Worm (Caenorhabditis elegans) whole organism, L4 larva: ENCODE data around the gene eef-1B.2.
A peak's percentile ranks its signal among the peaks of the same experiment; 100 is the strongest.
"Not testable (repeated sequence)": the region's sequence is repeated elsewhere in the genome, so short reads cannot be mapped to it uniquely, and the experiment has no call there.

Source experiments
- F26F4.8 ChIP-seq: fragments of 200-800 bp; sonication (Bioruptor generic); conservative IDR thresholded peaks from 2 replicates; pipeline ENCODE4 v1.3.6; 2022; ENCODE audit warnings: missing genetic modification characterization, missing compliant biosample characterization
- F49E8.2 ChIP-seq: sonication (generic microtip); optimal IDR thresholded peaks from 2 replicates; lab custom pipeline; 2016; ENCODE audit warnings: missing compliant biosample characterization, mild to moderate bottlenecking, missing genetic modification characterization, borderline replicate concordance
- R02D3.7 ChIP-seq: fragments of 150-350 bp; sonication (generic microtip); optimal IDR thresholded peaks from 3 replicates; lab custom pipeline; 2014; ENCODE audit warnings: missing biosample characterization, missing genetic modification characterization
- aha-1 ChIP-seq: fragments of 150-350 bp; peaks from one replicate; lab custom pipeline; 2014; ENCODE audit warnings: missing biosample characterization, missing genetic modification characterization
- ama-1 ChIP-seq: fragments of 150-350 bp; optimal IDR thresholded peaks from 2 replicates; lab custom pipeline; 2014; ENCODE audit warnings: inconsistent platforms, mixed read lengths
- attf-4 ChIP-seq: sonication (generic microtip); optimal IDR thresholded peaks from 3 replicates; lab custom pipeline; 2017; ENCODE audit warnings: missing biosample characterization, missing genetic modification characterization
- cey-2 ChIP-seq: sonication (generic microtip); optimal IDR thresholded peaks from 3 replicates; lab custom pipeline; 2017; ENCODE audit warnings: missing genetic modification characterization, mild to moderate bottlenecking, missing compliant biosample characterization, antibody characterized with exemption, borderline replicate concordance; ENCODE audit not compliant: insufficient read depth
- daf-16 ChIP-seq, 3 experiments: sonication (generic microtip); optimal IDR thresholded peaks; 2 replicates each; lab custom pipeline; 2016 to 2017; ENCODE audit warnings: missing genetic modification characterization in 3 of 3, missing genetic modification reagents in 3 of 3, mild to moderate bottlenecking in 2 of 3, missing compliant biosample characterization in 2 of 3, missing biosample characterization in 1 of 3, moderate library complexity in 1 of 3
- daf-19 ChIP-seq: fragments of 200-800 bp; sonication (Bioruptor generic); conservative IDR thresholded peaks from 2 replicates; pipeline ENCODE4 v1.3.6; 2022; ENCODE audit warnings: missing genetic modification characterization, missing compliant biosample characterization
- dpl-1 ChIP-seq: fragments of 150-350 bp; optimal IDR thresholded peaks from 2 replicates; lab custom pipeline; 2014; ENCODE audit warnings: missing biosample characterization, missing genetic modification reagents, missing genetic modification characterization
- duxl-1 ChIP-seq: sonication (generic microtip); optimal IDR thresholded peaks from 2 replicates; lab custom pipeline; 2016; ENCODE audit warnings: mild to moderate bottlenecking, missing genetic modification characterization, moderate library complexity, missing compliant biosample characterization; ENCODE audit not compliant: poor library complexity
- dve-1 ChIP-seq: sonication (generic microtip); optimal IDR thresholded peaks from 2 replicates; lab custom pipeline; 2017; ENCODE audit warnings: antibody characterized with exemption, mild to moderate bottlenecking, missing genetic modification characterization, missing compliant biosample characterization; ENCODE audit not compliant: insufficient read depth
- hif-1 ChIP-seq, 2 experiments: sonication (generic microtip); optimal IDR thresholded peaks; 2 replicates each; lab custom pipeline; 2016 to 2017; ENCODE audit warnings: missing compliant biosample characterization in 2 of 2, missing genetic modification characterization in 2 of 2, missing genetic modification reagents in 2 of 2, missing genotype in 2 of 2, mild to moderate bottlenecking in 1 of 2
- hlh-11 ChIP-seq: fragments of 200-800 bp; sonication (Bioruptor generic); optimal IDR thresholded peaks from 2 replicates; lab custom pipeline; 2018; ENCODE audit warnings: mild to moderate bottlenecking, missing genetic modification characterization, missing compliant biosample characterization
- hlh-30 ChIP-seq: sonication (generic microtip); optimal IDR thresholded peaks from 2 replicates; lab custom pipeline; 2017; ENCODE audit warnings: antibody characterized with exemption, mild to moderate bottlenecking, missing genetic modification characterization, missing compliant biosample characterization; ENCODE audit not compliant: insufficient read depth
- hmg-1.1 ChIP-seq: fragments of 200-800 bp; sonication (Bioruptor generic); IDR thresholded peaks from 2 replicates; pipeline ENCODE4 v1.3.6; 2022; ENCODE audit warnings: missing genetic modification reagents, missing genetic modification characterization, missing compliant biosample characterization
- lin-13 ChIP-seq: fragments of 150-350 bp; optimal IDR thresholded peaks from 2 replicates; lab custom pipeline; 2014; ENCODE audit warnings: missing biosample characterization, missing genetic modification reagents, missing genetic modification characterization
- lin-29 ChIP-seq: fragments of 200-800 bp; sonication (Bioruptor generic); IDR thresholded peaks from 2 replicates; pipeline ENCODE4 v1.3.6; 2022; ENCODE audit warnings: missing genetic modification reagents, missing genetic modification characterization, missing compliant biosample characterization
- lin-38 ChIP-seq: fragments of 200-800 bp; sonication (Bioruptor generic); IDR thresholded peaks from 2 replicates; pipeline ENCODE4 v1.3.6; 2022; ENCODE audit warnings: missing genetic modification reagents, missing genetic modification characterization, missing compliant biosample characterization
- lsy-2 ChIP-seq, 2 experiments: fragments of 150-350 bp in 1 of 2; sonication (generic microtip) in 1 of 2; optimal IDR thresholded peaks; 2 replicates each; lab custom pipeline; 2014 to 2017; ENCODE audit warnings: missing biosample characterization in 2 of 2, missing genetic modification characterization in 2 of 2
- mdl-1 ChIP-seq, 2 experiments: fragments of 150-350 bp in 1 of 2; sonication (generic microtip) in 1 of 2; optimal IDR thresholded peaks; 2 replicates each; lab custom pipeline; 2014 to 2017; ENCODE audit warnings: missing biosample characterization in 2 of 2, missing genetic modification characterization in 2 of 2
- mep-1 ChIP-seq: fragments of 150-350 bp; sonication (generic microtip); optimal IDR thresholded peaks from 3 replicates; lab custom pipeline; 2014; ENCODE audit warnings: missing biosample characterization, missing genetic modification characterization
- mes-2 ChIP-seq: sonication (generic microtip); optimal IDR thresholded peaks from 2 replicates; lab custom pipeline; 2016; ENCODE audit warnings: missing genotype, mild to moderate bottlenecking, missing genetic modification characterization, missing compliant biosample characterization; ENCODE audit not compliant: poor library complexity, severe bottlenecking
- nhr-11 ChIP-seq: fragments of 150-350 bp; optimal IDR thresholded peaks from 2 replicates; lab custom pipeline; 2014; ENCODE audit warnings: missing biosample characterization, missing genetic modification characterization
- nhr-111 ChIP-seq: fragments of 200-800 bp; sonication (Bioruptor generic); optimal IDR thresholded peaks from 2 replicates; lab custom pipeline; 2018; ENCODE audit warnings: mild to moderate bottlenecking, missing genetic modification characterization, missing compliant biosample characterization
- nhr-28 ChIP-seq: fragments of 150-350 bp; optimal IDR thresholded peaks from 2 replicates; lab custom pipeline; 2014; ENCODE audit warnings: missing biosample characterization, missing genetic modification characterization
- nhr-6 ChIP-seq: fragments of 150-350 bp; optimal IDR thresholded peaks from 2 replicates; lab custom pipeline; 2014; ENCODE audit warnings: missing biosample characterization, missing genetic modification characterization
- nhr-77 ChIP-seq: fragments of 150-350 bp; optimal IDR thresholded peaks from 2 replicates; lab custom pipeline; 2014; ENCODE audit warnings: missing biosample characterization, missing genetic modification characterization
- pha-4 ChIP-seq, 2 experiments: fragments of 150-350 bp in 1 of 2; fragments of 200-800 bp in 1 of 2; sonication (Bioruptor generic) in 1 of 2; IDR thresholded peaks in 1 of 2; optimal IDR thresholded peaks in 1 of 2; 2 replicates each; pipeline versions ENCODE4 v1.3.6 to Lab custom; 2014 to 2022; ENCODE audit warnings: missing genetic modification characterization in 2 of 2, missing genetic modification reagents in 2 of 2, missing biosample characterization in 1 of 2, missing compliant biosample characterization in 1 of 2
- php-3 ChIP-seq: fragments of 200-800 bp; sonication (Bioruptor generic); IDR thresholded peaks from 2 replicates; pipeline ENCODE4 v1.3.6; 2022; ENCODE audit warnings: missing genetic modification reagents, missing genetic modification characterization, missing compliant biosample characterization
- pqm-1 ChIP-seq: sonication (generic microtip); optimal IDR thresholded peaks from 2 replicates; lab custom pipeline; 2017; ENCODE audit warnings: missing biosample characterization, missing genetic modification characterization
- rbr-2 ChIP-seq: sonication (generic microtip); optimal IDR thresholded peaks from 2 replicates; lab custom pipeline; 2016; ENCODE audit warnings: missing genotype, missing genetic modification characterization, missing compliant biosample characterization
- set-16 ChIP-seq: fragments of 200-800 bp; sonication (Bioruptor generic); IDR thresholded peaks from 2 replicates; pipeline ENCODE4 v1.3.6; 2022; ENCODE audit warnings: missing genetic modification reagents, missing genetic modification characterization, missing compliant biosample characterization
- snpc-1.2 ChIP-seq: fragments of 200-800 bp; sonication (Bioruptor generic); IDR thresholded peaks from 2 replicates; pipeline ENCODE4 v1.3.6; 2022; ENCODE audit warnings: missing genetic modification reagents, missing genetic modification characterization, missing compliant biosample characterization
- spr-1 ChIP-seq: sonication (generic microtip); optimal IDR thresholded peaks from 2 replicates; lab custom pipeline; 2016; ENCODE audit warnings: mild to moderate bottlenecking, missing genetic modification characterization, missing compliant biosample characterization
- unc-62 ChIP-seq, 3 experiments: fragments of 150-350 bp in 1 of 3; sonication (generic microtip); optimal IDR thresholded peaks in 2 of 3; peaks in 1 of 3; 1 replicate in 1 of 3; 2 replicates in 2 of 3; lab custom pipeline; 2014 to 2017; ENCODE audit warnings: missing biosample characterization in 3 of 3, missing genetic modification characterization in 3 of 3, missing genetic modification reagents in 3 of 3, missing genotype in 1 of 3
- ztf-11 ChIP-seq: fragments of 150-350 bp; optimal IDR thresholded peaks from 2 replicates; lab custom pipeline; 2014; ENCODE audit warnings: missing biosample characterization, missing genetic modification characterization
- ztf-7 ChIP-seq: fragments of 150-350 bp; optimal IDR thresholded peaks from 2 replicates; lab custom pipeline; 2014; ENCODE audit warnings: missing biosample characterization, missing genetic modification characterization

The eef-1B.2 gene

ce11 chrIV:15036974-15037373 lies at the start of gene eef-1B.2:
eef-1B.2 (plus strand) TSS chrIV:15037331.
- TF ChIP-seq lin-13 (GFP tag; lab: Kevin White, UChicago) (peak; percentile 62), mep-1 (tag; lab: Kevin White, UChicago) (peak; percentile 82), hmg-1.1 (GFP tag; lab: Robert Waterston, UW) (0 out of 2 replicates have a peak, but pooled peaks have one; percentile 7), ama-1 (lab: Kevin White, UChicago) (no peak), mdl-1 (tag; optimal IDR thresholded peaks at IDR 0.05; lab: Kevin White, UChicago) (peak in 1 of 2 experiments; percentile 21), lin-38 (peak; percentile 50), ztf-11 (no peak), ztf-7 (peak; percentile 79), pha-4 (GFP tag; IDR thresholded peaks at IDR 0.05; lab: Robert Waterston, UW) (no peak), pha-4 (tag; optimal IDR thresholded peaks at IDR 0.05; lab: Kevin White, UChicago) (peak; percentile 0), nhr-11 (tag; lab: Kevin White, UChicago) (peak; percentile 23), nhr-28 (peak; percentile 66), snpc-1.2 (GFP tag; lab: Robert Waterston, UW) (0 out of 2 replicates have a peak, but pooled peaks have one; percentile 20), R02D3.7 (tag; lab: Kevin White, UChicago) (no peak), spr-1 (tag; lab: Kevin White, UChicago) (no peak), hlh-30 (tag; lab: Kevin White, UChicago) (peak; percentile 76), mes-2 (tag; lab: Kevin White, UChicago) (peak; percentile 80), unc-62 (GFP tag; optimal IDR thresholded peaks at IDR 0.05 in 1 of 2; lab: Kevin White, UChicago) (peak in 1 of 2 experiments; percentile 38), unc-62 (tag; optimal IDR thresholded peaks at IDR 0.05; lab: Kevin White, UChicago) (no peak), nhr-111 (no peak), lin-29 (no peak), aha-1 (peak; percentile 97), F49E8.2 (tag; lab: Kevin White, UChicago) (peak; percentile 9), nhr-6 (tag; lab: Kevin White, UChicago) (peak; percentile 51), daf-19 (no peak), rbr-2 (tag; lab: Kevin White, UChicago) (peak; percentile 27), lsy-2 (tag; optimal IDR thresholded peaks at IDR 0.05; lab: Kevin White, UChicago) (peak in 1 of 2 experiments; percentile 87), attf-4 (tag; lab: Kevin White, UChicago) (no peak), F26F4.8 (no peak), daf-16 (GFP tag; optimal IDR thresholded peaks at IDR 0.05; lab: Kevin White, UChicago) (no peak), daf-16 (tag; optimal IDR thresholded peaks at IDR 0.05; lab: Kevin White, UChicago) (peak; percentile 8), duxl-1 (tag; lab: Kevin White, UChicago) (no peak), hlh-11 (tag; lab: Kevin White, UChicago) (peak; percentile 8), dve-1 (peak; percentile 63), nhr-77 (tag; lab: Kevin White, UChicago) (peak; percentile 11), dpl-1 (GFP tag; lab: Kevin White, UChicago) (peak; percentile 94)
- TF ChIP-seq, all 104 proteins: peak for 23

- TF ChIP-seq pqm-1 (tag; lab: Kevin White, UChicago); hif-1 (tag; optimal IDR thresholded peaks at IDR 0.05; lab: Kevin White, UChicago); php-3 (GFP tag; lab: Robert Waterston, UW): not testable (repeated sequence)
Observed at ce11 chrIV:15006494-15006893, 30.6 kb upstream of the eef-1B.2 start, which contains the start of gene Y41E3.6. Y41E3.6 (plus strand) TSS chrIV:15006794.

ce11 chrIV:15008200-15008599 lies 28.9 kb upstream of the eef-1B.2 start:
- TF ChIP-seq set-16: no peak
- no peak for TF ChIP-seq cey-2 (tag; lab: Kevin White, UChicago)
- 0 out of 2 replicates have a peak, but pooled peaks have one; percentile 53 for TF ChIP-seq snpc-1.2 (GFP tag; lab: Robert Waterston, UW)
- TF ChIP-seq lin-38: 0 out of 2 replicates have a peak, but pooled peaks have one; percentile 22
- TF ChIP-seq, all 104 proteins: peak for 2
